Fruit fly (Drosophila melanogaster) whole organism, wandering third instar larva: ENCODE measurements around the gene betaCOP.

Experiments used
- GATAd ChIP-seq: sonication (Bioruptor generic); optimal IDR thresholded peaks from 2 replicates; lab custom pipeline; 2016; ENCODE audit warnings: missing biosample characterization, missing genetic modification characterization
- Jra ChIP-seq: sonication (Bioruptor generic); optimal IDR thresholded peaks from 2 replicates; lab custom pipeline; 2016; ENCODE audit warnings: missing biosample characterization, missing genetic modification characterization
- N ChIP-seq: fragments of >200 bp; optimal IDR thresholded peaks from 2 replicates; lab custom pipeline; 2018; ENCODE audit warnings: missing biosample characterization, missing external identifiers, missing genetic modification characterization
- OdsH ChIP-seq: fragments of 200-800 bp; sonication (Bioruptor generic); optimal IDR thresholded peaks from 2 replicates; lab custom pipeline; 2016; ENCODE audit warnings: missing biosample characterization, mild to moderate bottlenecking, missing genetic modification characterization
- Vsx2 ChIP-seq: fragments of 200-300, 225-300 bp; sonication (Bioruptor generic); optimal IDR thresholded peaks from 2 replicates; lab custom pipeline; 2018; ENCODE audit warnings: missing biosample characterization, missing genetic modification characterization; ENCODE audit not compliant: partially characterized antibody
- dsf ChIP-seq: sonication (Bioruptor generic); optimal IDR thresholded peaks from 2 replicates; lab custom pipeline; 2016; ENCODE audit warnings: missing biosample characterization, missing genetic modification characterization, borderline replicate concordance
- foxo ChIP-seq, 2 experiments: fragments of 200-800 bp; sonication (Bioruptor generic); optimal IDR thresholded peaks; 2 replicates in 1 of 2; 3 replicates in 1 of 2; lab custom pipeline; 2016 to 2017; ENCODE audit warnings: missing biosample characterization in 2 of 2, missing genetic modification characterization in 2 of 2
- h ChIP-seq: fragments of 200-800 bp; sonication (Bioruptor generic); optimal IDR thresholded peaks from 3 replicates; lab custom pipeline; 2016; ENCODE audit warnings: missing biosample characterization, mild to moderate bottlenecking, missing genetic modification characterization
- pan ChIP-seq: fragments of >200 bp; optimal IDR thresholded peaks from 2 replicates; lab custom pipeline; 2017
- psq ChIP-seq: fragments of 200-800 bp; sonication (Bioruptor generic); optimal IDR thresholded peaks from 3 replicates; lab custom pipeline; 2017; ENCODE audit warnings: missing biosample characterization, mild to moderate bottlenecking, missing genetic modification characterization, moderate library complexity
- sv ChIP-seq: fragments of 200-800 bp; sonication (Bioruptor generic); optimal IDR thresholded peaks from 3 replicates; lab custom pipeline; 2016; ENCODE audit warnings: missing biosample characterization, missing genetic modification characterization

dm6 chrX:18369767-18370166 is 15.3 kb downstream of the betaCOP start:
- TF ChIP-seq sv (no peak), pan (lab: Kevin White, UChicago) (no peak), Jra (GFP tag; lab: Kevin White, UChicago) (no peak), h (GFP tag; lab: Kevin White, UChicago) (no peak), N (no peak), psq (GFP tag; lab: Kevin White, UChicago) (no peak), dsf (GFP tag; lab: Kevin White, UChicago) (no peak), foxo (GFP tag; optimal IDR thresholded peaks at IDR 0.05; lab: Kevin White, UChicago) (no peak), OdsH (no peak), GATAd (GFP tag; lab: Kevin White, UChicago) (no peak), Vsx2 (no peak)
